Fruit fly (Drosophila melanogaster) whole organism, wandering third instar larva: Measurements from ENCODE around the gene CG43675.

Source experiments
- Abd-B ChIP-seq: fragments of >200 bp; optimal IDR thresholded peaks from 2 replicates; lab custom pipeline; 2017; ENCODE audit warnings: missing biosample characterization, missing genetic modification characterization
- CG32264 ChIP-seq: fragments of 200-800 bp; sonication (Bioruptor generic); optimal IDR thresholded peaks from 2 replicates; lab custom pipeline; 2016; ENCODE audit warnings: missing biosample characterization, missing genetic modification characterization
- CG9705 ChIP-seq: fragments of 200-800 bp; sonication (Bioruptor generic); optimal IDR thresholded peaks from 2 replicates; lab custom pipeline; 2018; ENCODE audit warnings: missing biosample characterization, mild to moderate bottlenecking, missing genetic modification characterization
- CrebA ChIP-seq: fragments of 200-800 bp; sonication (Bioruptor generic); optimal IDR thresholded peaks from 2 replicates; lab custom pipeline; 2016; ENCODE audit warnings: missing biosample characterization, mild to moderate bottlenecking, missing genetic modification characterization, borderline replicate concordance
- Dfd ChIP-seq: fragments of >200 bp; optimal IDR thresholded peaks from 2 replicates; lab custom pipeline; 2017; ENCODE audit warnings: missing biosample characterization, missing genetic modification characterization
- Dif ChIP-seq: fragments of 200-275, 200-300 bp; sonication (Bioruptor generic); optimal IDR thresholded peaks from 2 replicates; lab custom pipeline; 2018; ENCODE audit warnings: missing biosample characterization, missing genetic modification characterization; ENCODE audit not compliant: partially characterized antibody
- GATAd ChIP-seq: sonication (Bioruptor generic); optimal IDR thresholded peaks from 2 replicates; lab custom pipeline; 2016; ENCODE audit warnings: missing biosample characterization, missing genetic modification characterization
- HLH106 ChIP-seq: fragments of 200-800 bp; optimal IDR thresholded peaks from 3 replicates; lab custom pipeline; 2019; ENCODE audit warnings: missing biosample characterization, mild to moderate bottlenecking, missing genetic modification characterization, moderate library complexity
- Hnf4 ChIP-seq: fragments of 200-800 bp; sonication (Bioruptor generic); optimal IDR thresholded peaks from 2 replicates; lab custom pipeline; 2016; ENCODE audit warnings: missing biosample characterization, mild to moderate bottlenecking, missing genetic modification characterization
- Hr78 ChIP-seq: fragments of >200 bp; optimal IDR thresholded peaks from 2 replicates; lab custom pipeline; 2017; ENCODE audit warnings: missing biosample characterization, missing genetic modification characterization
- Hr83 ChIP-seq: fragments of 200-300 bp; sonication (Bioruptor generic); optimal IDR thresholded peaks from 2 replicates; lab custom pipeline; 2016; ENCODE audit warnings: missing biosample characterization, mild to moderate bottlenecking, missing genetic modification characterization, moderate library complexity; ENCODE audit not compliant: poor library complexity, severe bottlenecking
- Jra ChIP-seq: sonication (Bioruptor generic); optimal IDR thresholded peaks from 2 replicates; lab custom pipeline; 2016; ENCODE audit warnings: missing biosample characterization, missing genetic modification characterization
- Mio ChIP-seq: sonication (Bioruptor generic); optimal IDR thresholded peaks from 2 replicates; lab custom pipeline; 2016; ENCODE audit warnings: missing biosample characterization, missing genetic modification characterization
- Myc ChIP-seq: fragments of >200 bp; optimal IDR thresholded peaks from 2 replicates; lab custom pipeline; 2017
- N ChIP-seq: fragments of >200 bp; optimal IDR thresholded peaks from 2 replicates; lab custom pipeline; 2018; ENCODE audit warnings: missing biosample characterization, missing external identifiers, missing genetic modification characterization
- Rel ChIP-seq, 2 experiments: fragments of 200-800 bp; sonication (Bioruptor generic) in 1 of 2; optimal IDR thresholded peaks; 2 replicates in 1 of 2; 3 replicates in 1 of 2; lab custom pipeline; 2016 to 2019; ENCODE audit warnings: mild to moderate bottlenecking in 2 of 2, missing biosample characterization in 2 of 2, missing genetic modification characterization in 2 of 2, moderate library complexity in 1 of 2
- Sp1 ChIP-seq: fragments of 200-800 bp; sonication (Bioruptor generic); optimal IDR thresholded peaks from 3 replicates; lab custom pipeline; 2019; ENCODE audit warnings: missing biosample characterization, mild to moderate bottlenecking, missing genetic modification characterization, moderate library complexity
- Vsx2 ChIP-seq: fragments of 200-300, 225-300 bp; sonication (Bioruptor generic); optimal IDR thresholded peaks from 2 replicates; lab custom pipeline; 2018; ENCODE audit warnings: missing biosample characterization, missing genetic modification characterization; ENCODE audit not compliant: partially characterized antibody
- br ChIP-seq: fragments of 200-800 bp; sonication (Bioruptor generic); optimal IDR thresholded peaks from 2 replicates; lab custom pipeline; 2016; ENCODE audit warnings: missing biosample characterization, missing genetic modification characterization
- brk ChIP-seq: fragments of 200-800 bp; sonication (Bioruptor generic); optimal IDR thresholded peaks from 2 replicates; lab custom pipeline; 2016; ENCODE audit warnings: missing biosample characterization, mild to moderate bottlenecking, missing genetic modification characterization
- dl ChIP-seq, 2 experiments: fragments of 175-275, 200-275 bp in 1 of 2; fragments of 200-275 bp in 1 of 2; sonication (Bioruptor generic); optimal IDR thresholded peaks; lab custom pipeline; 2018; ENCODE audit warnings: mild to moderate bottlenecking in 2 of 2, missing biosample characterization in 2 of 2, missing genetic modification characterization in 2 of 2, moderate library complexity in 2 of 2; ENCODE audit not compliant: partially characterized antibody in 2 of 2, insufficient read depth in 1 of 2
- dsf ChIP-seq: sonication (Bioruptor generic); optimal IDR thresholded peaks from 2 replicates; lab custom pipeline; 2016; ENCODE audit warnings: missing biosample characterization, missing genetic modification characterization, borderline replicate concordance
- foxo ChIP-seq, 2 experiments: fragments of 200-800 bp; sonication (Bioruptor generic); optimal IDR thresholded peaks; 2 replicates in 1 of 2; 3 replicates in 1 of 2; lab custom pipeline; 2016 to 2017; ENCODE audit warnings: missing biosample characterization in 2 of 2, missing genetic modification characterization in 2 of 2
- fru ChIP-seq: fragments of 200-800 bp; sonication (Bioruptor generic); optimal IDR thresholded peaks from 3 replicates; lab custom pipeline; 2016; ENCODE audit warnings: missing biosample characterization, mild to moderate bottlenecking, missing genetic modification characterization
- h ChIP-seq: fragments of 200-800 bp; sonication (Bioruptor generic); optimal IDR thresholded peaks from 3 replicates; lab custom pipeline; 2016; ENCODE audit warnings: missing biosample characterization, mild to moderate bottlenecking, missing genetic modification characterization
- jim ChIP-seq: fragments of 175-275, 200-325 bp; sonication (Bioruptor generic); optimal IDR thresholded peaks from 2 replicates; lab custom pipeline; 2016; ENCODE audit warnings: missing biosample characterization, mild to moderate bottlenecking, missing genetic modification characterization
- lola ChIP-seq: fragments of >200 bp; optimal IDR thresholded peaks from 2 replicates; lab custom pipeline; 2017; ENCODE audit warnings: missing biosample characterization, missing genetic modification characterization
- pan ChIP-seq: fragments of >200 bp; optimal IDR thresholded peaks from 2 replicates; lab custom pipeline; 2017
- psq ChIP-seq: fragments of 200-800 bp; sonication (Bioruptor generic); optimal IDR thresholded peaks from 3 replicates; lab custom pipeline; 2017; ENCODE audit warnings: missing biosample characterization, mild to moderate bottlenecking, missing genetic modification characterization, moderate library complexity
- rgr ChIP-seq: fragments of 200-800 bp; sonication (Bioruptor generic); optimal IDR thresholded peaks from 3 replicates; lab custom pipeline; 2016; ENCODE audit warnings: missing biosample characterization, mild to moderate bottlenecking, missing genetic modification characterization
- sage ChIP-seq: fragments of 200-800 bp; sonication (Bioruptor generic); optimal IDR thresholded peaks from 2 replicates; lab custom pipeline; 2016; ENCODE audit warnings: missing biosample characterization, mild to moderate bottlenecking, missing genetic modification characterization
- sv ChIP-seq: fragments of 200-800 bp; sonication (Bioruptor generic); optimal IDR thresholded peaks from 3 replicates; lab custom pipeline; 2016; ENCODE audit warnings: missing biosample characterization, missing genetic modification characterization
- tai ChIP-seq: sonication (Bioruptor generic); optimal IDR thresholded peaks from 2 replicates; lab custom pipeline; 2016; ENCODE audit warnings: missing biosample characterization, missing genetic modification characterization
- usp ChIP-seq: fragments of >200 bp; optimal IDR thresholded peaks from 2 replicates; lab custom pipeline; 2017; ENCODE audit warnings: missing biosample characterization, missing genetic modification characterization
- woc ChIP-seq: sonication (Bioruptor generic); optimal IDR thresholded peaks from 2 replicates; lab custom pipeline; 2016; ENCODE audit warnings: missing biosample characterization, mild to moderate bottlenecking, missing genetic modification characterization

Gene CG43675

dm6 chr3R:9343022-9343587 is 12.2 kb upstream of the CG43675 start:
- TF ChIP-seq Jra (GFP tag; lab: Kevin White, UChicago), result peak; percentile 17
- no peak for TF ChIP-seq Vsx2 (GFP tag; lab: Kevin White, UChicago)
- peak; percentile 17 for TF ChIP-seq Hr83

- no peak for TF ChIP-seq sv
- TF ChIP-seq woc (GFP tag; lab: Kevin White, UChicago), result no peak
- TF ChIP-seq Myc, result no peak
- TF ChIP-seq Dif, result no peak
- TF ChIP-seq usp (GFP tag; lab: Kevin White, UChicago), result no peak
- no peak for TF ChIP-seq Hr83
- TF ChIP-seq br (GFP tag; lab: Kevin White, UChicago), result no peak
Observed at dm6 chr3R:9343645-9344044, 11.7 kb upstream of the CG43675 start.

- TF ChIP-seq CrebA (GFP tag; lab: Kevin White, UChicago), result peak; percentile 53
- TF ChIP-seq Hnf4, result peak; percentile 27
- peak; percentile 9 for TF ChIP-seq brk (GFP tag; lab: Kevin White, UChicago)
- TF ChIP-seq CG9705, result no peak
- peak; percentile 51 for TF ChIP-seq sage (GFP tag; lab: Kevin White, UChicago)
- TF ChIP-seq lola, result no peak
- TF ChIP-seq N, result no peak
- peak; percentile 13 for TF ChIP-seq Hr83
- peak; percentile 44 for TF ChIP-seq h (GFP tag; lab: Kevin White, UChicago)
- peak; percentile 16 for TF ChIP-seq Rel (GFP tag; optimal IDR thresholded peaks at IDR 0.05; lab: Kevin White, UChicago)
- TF ChIP-seq Rel (tag; optimal IDR thresholded peaks at IDR 0.05; lab: Kevin White, UChicago), result peak; percentile 62
- TF ChIP-seq, all 38 proteins: peak for 7
Observed at dm6 chr3R:9344186-9344790, 11.0 kb upstream of the CG43675 start.

dm6 chr3R:9344791-9345208 is 10.5 kb upstream of the CG43675 start:
- TF ChIP-seq dsf (GFP tag; lab: Kevin White, UChicago), result no peak
- peak; percentile 4 for TF ChIP-seq psq (GFP tag; lab: Kevin White, UChicago)
- no peak for TF ChIP-seq tai
- TF ChIP-seq GATAd (GFP tag; lab: Kevin White, UChicago), result no peak
- no peak for TF ChIP-seq Vsx2 (GFP tag; lab: Kevin White, UChicago)
- TF ChIP-seq sage (GFP tag; lab: Kevin White, UChicago), result no peak
- no peak for TF ChIP-seq Hr83
- no peak for TF ChIP-seq Sp1
- TF ChIP-seq rgr (GFP tag; lab: Kevin White, UChicago), result peak; percentile 40
- no peak for TF ChIP-seq Mio (GFP tag; lab: Kevin White, UChicago)
- no peak for TF ChIP-seq sv
- TF ChIP-seq brk (GFP tag; lab: Kevin White, UChicago), result no peak
- no peak for TF ChIP-seq Dfd (GFP tag; lab: Kevin White, UChicago)
- no peak for TF ChIP-seq CG32264
- no peak for TF ChIP-seq dl (GFP tag; optimal IDR thresholded peaks at IDR 0.05; lab: Kevin White, UChicago; ENCODE audit: insufficient read depth in 1 of 2, partially characterized antibody in 2 of 2)
- peak; percentile 28 to 35 for TF ChIP-seq foxo (GFP tag; optimal IDR thresholded peaks at IDR 0.05; lab: Kevin White, UChicago)
- TF ChIP-seq HLH106, result no peak
- TF ChIP-seq Abd-B, result no peak
- TF ChIP-seq Dif, result no peak
- no peak for TF ChIP-seq usp (GFP tag; lab: Kevin White, UChicago)
- no peak for TF ChIP-seq h (GFP tag; lab: Kevin White, UChicago)
- no peak for TF ChIP-seq lola
- no peak for TF ChIP-seq pan (lab: Kevin White, UChicago)
- no peak for TF ChIP-seq Myc
- peak; percentile 39 for TF ChIP-seq fru (GFP tag; lab: Kevin White, UChicago)
- no peak for TF ChIP-seq woc (GFP tag; lab: Kevin White, UChicago)
- no peak for TF ChIP-seq br (GFP tag; lab: Kevin White, UChicago)
- TF ChIP-seq N, result no peak
- no peak for TF ChIP-seq jim
- no peak for TF ChIP-seq Rel (GFP tag; optimal IDR thresholded peaks at IDR 0.05; lab: Kevin White, UChicago)
- no peak for TF ChIP-seq Rel (tag; optimal IDR thresholded peaks at IDR 0.05; lab: Kevin White, UChicago)
- no peak for TF ChIP-seq CrebA (GFP tag; lab: Kevin White, UChicago)
- no peak for TF ChIP-seq Hnf4
- TF ChIP-seq Hr78, result no peak
